Worm (Caenorhabditis elegans) whole organism, L2 larva: ENCODE results near the gene skr-12.
A peak's percentile ranks its signal among the peaks of the same experiment; 100 is the strongest.
"Not testable (repeated sequence)": the region's sequence is repeated elsewhere in the genome, so short reads cannot be mapped to it uniquely, and the experiment has no call there.

Experiments used
- C34F6.9 ChIP-seq: fragments of 150-350 bp; optimal IDR thresholded peaks from 2 replicates; lab custom pipeline; 2014; ENCODE audit warnings: missing biosample characterization, missing genetic modification characterization
- F13H6.1 ChIP-seq: sonication (generic microtip); optimal IDR thresholded peaks from 2 replicates; lab custom pipeline; 2016; ENCODE audit warnings: missing genetic modification characterization, missing compliant biosample characterization
- R02D3.7 ChIP-seq: fragments of 150-350 bp; optimal IDR thresholded peaks from 2 replicates; lab custom pipeline; 2014; ENCODE audit warnings: missing biosample characterization, missing genetic modification characterization
- Y55F3AM.14 ChIP-seq: fragments of 200-800 bp; sonication (Bioruptor generic); optimal IDR thresholded peaks from 2 replicates; lab custom pipeline; 2018; ENCODE audit warnings: mild to moderate bottlenecking, missing genetic modification characterization, missing compliant biosample characterization
- ZK546.5 ChIP-seq: sonication (generic microtip); optimal IDR thresholded peaks from 2 replicates; lab custom pipeline; 2017; ENCODE audit warnings: missing biosample characterization, missing genetic modification characterization
- alr-1 ChIP-seq: fragments of 150-350 bp; optimal IDR thresholded peaks from 2 replicates; lab custom pipeline; 2014; ENCODE audit warnings: missing biosample characterization, missing genetic modification characterization
- aly-2 ChIP-seq: fragments of 150-350 bp; optimal IDR thresholded peaks from 2 replicates; lab custom pipeline; 2014; ENCODE audit warnings: missing biosample characterization, missing genetic modification characterization
- blmp-1 ChIP-seq: sonication (generic microtip); optimal IDR thresholded peaks from 2 replicates; lab custom pipeline; 2017; ENCODE audit warnings: missing genetic modification characterization, mild to moderate bottlenecking, missing compliant biosample characterization, antibody characterized with exemption, moderate library complexity; ENCODE audit not compliant: insufficient read depth
- ceh-16 ChIP-seq: fragments of 150-350 bp; optimal IDR thresholded peaks from 2 replicates; lab custom pipeline; 2014; ENCODE audit warnings: missing biosample characterization, missing genetic modification characterization
- ceh-82 ChIP-seq: fragments of 150-350 bp; optimal IDR thresholded peaks from 2 replicates; lab custom pipeline; 2014; ENCODE audit warnings: missing biosample characterization, missing genetic modification characterization
- crh-2 ChIP-seq: sonication (generic microtip); optimal IDR thresholded peaks from 2 replicates; lab custom pipeline; 2017; ENCODE audit warnings: missing biosample characterization, missing genetic modification characterization
- egl-27 ChIP-seq: sonication (generic microtip); optimal IDR thresholded peaks from 3 replicates; lab custom pipeline; 2017; ENCODE audit warnings: missing biosample characterization, missing genetic modification reagents, missing genetic modification characterization
- elt-1 ChIP-seq: fragments of 150-350 bp; optimal IDR thresholded peaks from 2 replicates; lab custom pipeline; 2014; ENCODE audit warnings: missing biosample characterization, missing genetic modification characterization
- elt-3 ChIP-seq: sonication (generic microtip); optimal IDR thresholded peaks from 2 replicates; lab custom pipeline; 2017; ENCODE audit warnings: missing biosample characterization, missing genetic modification characterization
- fos-1 ChIP-seq: fragments of 150-350 bp; optimal IDR thresholded peaks from 2 replicates; lab custom pipeline; 2014; ENCODE audit warnings: missing biosample characterization, missing genetic modification characterization
- gmeb-1 ChIP-seq: fragments of 150-350 bp; optimal IDR thresholded peaks from 2 replicates; lab custom pipeline; 2014; ENCODE audit warnings: missing biosample characterization, missing genetic modification characterization
- lin-11 ChIP-seq: fragments of 150-350 bp; sonication (generic microtip); optimal IDR thresholded peaks from 2 replicates; lab custom pipeline; 2014; ENCODE audit warnings: missing biosample characterization, missing genetic modification characterization, inconsistent platforms, mixed read lengths
- lin-39 ChIP-seq: fragments of 150-350 bp; optimal IDR thresholded peaks from 2 replicates; lab custom pipeline; 2014; ENCODE audit warnings: missing biosample characterization, missing genetic modification reagents, missing genetic modification characterization
- mab-5 ChIP-seq: fragments of 150-350 bp; optimal IDR thresholded peaks from 2 replicates; lab custom pipeline; 2014; ENCODE audit warnings: missing biosample characterization, missing genetic modification characterization
- mbf-1 ChIP-seq: sonication (generic microtip); optimal IDR thresholded peaks from 2 replicates; lab custom pipeline; 2017; ENCODE audit warnings: missing biosample characterization, missing genetic modification characterization
- mdl-1 ChIP-seq, 2 experiments: fragments of 150-350 bp in 1 of 2; sonication (generic microtip) in 1 of 2; optimal IDR thresholded peaks; 2 replicates each; lab custom pipeline; 2017; ENCODE audit warnings: missing biosample characterization in 2 of 2, missing genetic modification characterization in 2 of 2
- nhr-10 ChIP-seq: sonication (generic microtip); optimal IDR thresholded peaks from 2 replicates; lab custom pipeline; 2017; ENCODE audit warnings: missing biosample characterization, missing genetic modification characterization
- nhr-11 ChIP-seq: fragments of 150-350 bp; optimal IDR thresholded peaks from 2 replicates; lab custom pipeline; 2014; ENCODE audit warnings: missing biosample characterization, missing genetic modification characterization
- nhr-12 ChIP-seq: fragments of 150-350 bp; optimal IDR thresholded peaks from 2 replicates; lab custom pipeline; 2014; ENCODE audit warnings: missing biosample characterization, missing genetic modification characterization
- nhr-129 ChIP-seq: fragments of 150-350 bp; optimal IDR thresholded peaks from 2 replicates; lab custom pipeline; 2014; ENCODE audit warnings: missing biosample characterization, missing genetic modification characterization
- nhr-21 ChIP-seq: fragments of 150-350 bp; optimal IDR thresholded peaks from 2 replicates; lab custom pipeline; 2014; ENCODE audit warnings: missing biosample characterization, missing genetic modification characterization
- nhr-237 ChIP-seq: fragments of 150-350 bp; optimal IDR thresholded peaks from 2 replicates; lab custom pipeline; 2014; ENCODE audit warnings: missing biosample characterization, missing genetic modification characterization
- nhr-6 ChIP-seq: fragments of 150-350 bp; optimal IDR thresholded peaks from 2 replicates; lab custom pipeline; 2014; ENCODE audit warnings: missing biosample characterization, missing genetic modification characterization
- nhr-77 ChIP-seq: fragments of 150-350 bp; optimal IDR thresholded peaks from 2 replicates; lab custom pipeline; 2014; ENCODE audit warnings: missing biosample characterization, missing genetic modification characterization
- peb-1 ChIP-seq: fragments of 150-350 bp; optimal IDR thresholded peaks from 2 replicates; lab custom pipeline; 2014; ENCODE audit warnings: missing biosample characterization, missing genetic modification characterization
- sem-4 ChIP-seq: fragments of 150-350 bp; optimal IDR thresholded peaks from 2 replicates; lab custom pipeline; 2014; ENCODE audit warnings: missing biosample characterization, missing genetic modification reagents, missing genetic modification characterization
- skn-1 ChIP-seq: sonication (generic microtip); optimal IDR thresholded peaks from 2 replicates; lab custom pipeline; 2017; ENCODE audit warnings: missing biosample characterization, missing genetic modification characterization
- sma-3 ChIP-seq: sonication (generic microtip); optimal IDR thresholded peaks from 2 replicates; lab custom pipeline; 2016; ENCODE audit warnings: missing genetic modification reagents, missing genetic modification characterization, missing compliant biosample characterization
- sma-9 ChIP-seq, 2 experiments: fragments of 150-350 bp in 1 of 2; sonication (generic microtip) in 1 of 2; optimal IDR thresholded peaks; 2 replicates each; lab custom pipeline; 2014 to 2016; ENCODE audit warnings: missing genetic modification characterization in 2 of 2, mild to moderate bottlenecking in 1 of 2, missing biosample characterization in 1 of 2, missing compliant biosample characterization in 1 of 2, missing genetic modification reagents in 1 of 2, moderate library complexity in 1 of 2
- snpc-4 ChIP-seq: fragments of 150-350 bp; optimal IDR thresholded peaks from 2 replicates; lab custom pipeline; 2014; ENCODE audit warnings: missing biosample characterization, missing genetic modification characterization
- unc-39 ChIP-seq: fragments of 150-350 bp; optimal IDR thresholded peaks from 2 replicates; lab custom pipeline; 2014; ENCODE audit warnings: missing biosample characterization, missing genetic modification characterization
- unc-55 ChIP-seq: fragments of 150-350 bp; sonication (generic microtip); optimal IDR thresholded peaks from 3 replicates; lab custom pipeline; 2014; ENCODE audit warnings: missing biosample characterization, missing genetic modification reagents, missing genetic modification characterization
- unc-62 ChIP-seq: fragments of 150-350 bp; optimal IDR thresholded peaks from 2 replicates; lab custom pipeline; 2014; ENCODE audit warnings: missing biosample characterization, missing genetic modification reagents, missing genetic modification characterization
- zag-1 ChIP-seq: fragments of 150-350 bp; optimal IDR thresholded peaks from 2 replicates; lab custom pipeline; 2014; ENCODE audit warnings: missing biosample characterization, missing genetic modification characterization
- ztf-1 ChIP-seq: fragments of 200-800 bp; sonication (Bioruptor generic); conservative IDR thresholded peaks from 2 replicates; pipeline ENCODE4 v1.3.6; 2022; ENCODE audit warnings: missing genetic modification characterization, missing compliant biosample characterization
- ztf-11 ChIP-seq: sonication (generic microtip); optimal IDR thresholded peaks from 2 replicates; lab custom pipeline; 2017; ENCODE audit warnings: missing biosample characterization, missing genetic modification characterization
- ztf-4 ChIP-seq: fragments of 150-350 bp; optimal IDR thresholded peaks from 2 replicates; lab custom pipeline; 2014; ENCODE audit warnings: missing biosample characterization, missing genetic modification characterization

Gene skr-12

ce11 chrIV:17162515-17162914, 4.6 kb upstream of the skr-12 start, which contains the start of gene skr-13:
TSS of gene skr-13 (minus strand) at chrIV:17162615.
- TF ChIP-seq nhr-21 (tag; lab: Kevin White, UChicago) (no peak), nhr-12 (tag; lab: Kevin White, UChicago) (no peak), fos-1 (tag; lab: Kevin White, UChicago) (no peak), alr-1 (no peak), elt-3 (tag; lab: Kevin White, UChicago) (no peak), gmeb-1 (tag; lab: Kevin White, UChicago) (no peak), unc-62 (GFP tag; lab: Kevin White, UChicago) (no peak)

- TF ChIP-seq R02D3.7, nhr-11, gmeb-1 (tag; lab: Kevin White, UChicago): not testable (repeated sequence)
Observed at ce11 chrIV:17163273-17163672, 3.8 kb upstream of the skr-12 start, which contains the start of gene skr-9. TSS of gene skr-9 (plus strand) at chrIV:17163573.

ce11 chrIV:17165734-17166133, 1.3 kb upstream of the skr-12 start, which contains the start of gene skr-8:
TSS of gene skr-8 (minus strand) at chrIV:17165834.
- not testable (repeated sequence) for TF ChIP-seq nhr-6; elt-3 (tag; lab: Kevin White, UChicago); ztf-1 (GFP tag; lab: Robert Waterston, UW)

ce11 chrIV:17171732-17172131, 4.7 kb downstream of the skr-12 start:
- no peak for TF ChIP-seq C34F6.9 (tag; lab: Kevin White, UChicago)
- TF ChIP-seq nhr-12 (tag; lab: Kevin White, UChicago): no peak
- peak; percentile 80 for TF ChIP-seq crh-2 (tag; lab: Kevin White, UChicago)
- peak; percentile 50 for TF ChIP-seq F13H6.1 (tag; lab: Kevin White, UChicago)
- peak; percentile 99 for TF ChIP-seq fos-1 (tag; lab: Kevin White, UChicago)
- TF ChIP-seq sma-3: peak; percentile 21
- no peak for TF ChIP-seq nhr-6
- no peak for TF ChIP-seq snpc-4 (tag; lab: Kevin White, UChicago)
- TF ChIP-seq sma-9 (GFP tag; optimal IDR thresholded peaks at IDR 0.05; lab: Kevin White, UChicago): peak; percentile 85
- no peak for TF ChIP-seq sma-9 (tag; optimal IDR thresholded peaks at IDR 0.05; lab: Kevin White, UChicago)

- TF ChIP-seq nhr-129 (tag; lab: Kevin White, UChicago): no peak
- TF ChIP-seq ceh-16 (tag; lab: Kevin White, UChicago): no peak
- no peak for TF ChIP-seq mab-5
- no peak for TF ChIP-seq alr-1
- no peak for TF ChIP-seq unc-39 (tag; lab: Kevin White, UChicago)
- TF ChIP-seq gmeb-1 (tag; lab: Kevin White, UChicago): peak; percentile 12
- TF ChIP-seq nhr-237 (tag; lab: Kevin White, UChicago): no peak
- TF ChIP-seq F13H6.1 (tag; lab: Kevin White, UChicago): peak; percentile 16
- no peak for TF ChIP-seq nhr-21 (tag; lab: Kevin White, UChicago)
- no peak for TF ChIP-seq ztf-11
- no peak for TF ChIP-seq nhr-6
- TF ChIP-seq ceh-82 (tag; lab: Kevin White, UChicago): no peak
- no peak for TF ChIP-seq R02D3.7 (tag; lab: Kevin White, UChicago)
- no peak for TF ChIP-seq sem-4 (tag; lab: Kevin White, UChicago)
- no peak for TF ChIP-seq nhr-10 (tag; lab: Kevin White, UChicago)
- no peak for TF ChIP-seq ZK546.5 (tag; lab: Kevin White, UChicago)
- TF ChIP-seq nhr-12 (tag; lab: Kevin White, UChicago): no peak
- TF ChIP-seq ztf-1 (GFP tag; lab: Robert Waterston, UW): no peak
- no peak for TF ChIP-seq mbf-1 (tag; lab: Kevin White, UChicago)
- TF ChIP-seq unc-55: no peak
- no peak for TF ChIP-seq ztf-4 (tag; lab: Kevin White, UChicago)
- no peak for TF ChIP-seq Y55F3AM.14 (GFP tag; lab: Kevin White, UChicago)
- TF ChIP-seq nhr-77: no peak
- no peak for TF ChIP-seq egl-27 (tag; lab: Kevin White, UChicago)
- TF ChIP-seq lin-39 (tag; lab: Kevin White, UChicago): no peak
- no peak for TF ChIP-seq lin-11 (tag; lab: Kevin White, UChicago)
- TF ChIP-seq zag-1 (tag; lab: Kevin White, UChicago): no peak
- no peak for TF ChIP-seq aly-2 (tag; lab: Kevin White, UChicago)
- TF ChIP-seq elt-3 (tag; lab: Kevin White, UChicago): no peak
- no peak for TF ChIP-seq unc-62 (GFP tag; lab: Kevin White, UChicago)
- TF ChIP-seq crh-2 (tag; lab: Kevin White, UChicago): peak; percentile 45
- peak; percentile 31 for TF ChIP-seq sma-3
- no peak for TF ChIP-seq elt-1 (tag; lab: Kevin White, UChicago)
- no peak for TF ChIP-seq C34F6.9 (tag; lab: Kevin White, UChicago)
- TF ChIP-seq blmp-1 (tag; lab: Kevin White, UChicago): no peak
- peak in 1 of 2 experiments; percentile 30 for TF ChIP-seq mdl-1 (tag; optimal IDR thresholded peaks at IDR 0.05; lab: Kevin White, UChicago)
- TF ChIP-seq skn-1 (tag; lab: Kevin White, UChicago): no peak
- no peak for TF ChIP-seq peb-1 (tag; lab: Kevin White, UChicago)
- TF ChIP-seq sma-9 (GFP tag; optimal IDR thresholded peaks at IDR 0.05; lab: Kevin White, UChicago): peak; percentile 80
- TF ChIP-seq sma-9 (tag; optimal IDR thresholded peaks at IDR 0.05; lab: Kevin White, UChicago): no peak
Observed at ce11 chrIV:17174087-17174486, 7.0 kb downstream of the skr-12 start.
